Worm (Caenorhabditis elegans): Measurements from ENCODE around the gene agr-1.

agr-1 gene

ce11 chrII:6823912-6824311, 48.9 kb upstream of the agr-1 start (continued):
- TF ChIP-seq T26A8.4 (GFP tag; IDR thresholded peaks at IDR 0.05) = no peak
- TF ChIP-seq Y105C5A.15 (GFP tag; IDR thresholded peaks at IDR 0.05) = no peak
- peak; percentile 25 to 63 for TF ChIP-seq mdl-1 (tag; optimal IDR thresholded peaks at IDR 0.05)
- TF ChIP-seq nhr-76 (tag; optimal IDR thresholded peaks at IDR 0.05) = no peak
- TF ChIP-seq Y5F2A.4 (GFP tag; optimal IDR thresholded peaks at IDR 0.05) = no peak
- no peak for TF ChIP-seq F44E2.7 (GFP tag; IDR thresholded peaks at IDR 0.05)
- TF ChIP-seq F37D6.2 (tag; optimal IDR thresholded peaks at IDR 0.05) = peak; percentile 19
- TF ChIP-seq nhr-11 (tag; optimal IDR thresholded peaks at IDR 0.05) = no peak
- peak; percentile 71 for TF ChIP-seq mep-1 (tag; optimal IDR thresholded peaks at IDR 0.05)
- no peak for TF ChIP-seq daf-8 (GFP tag; IDR thresholded peaks at IDR 0.05)
- no peak for TF ChIP-seq saeg-2 (GFP tag; IDR thresholded peaks at IDR 0.05)
- no peak for TF ChIP-seq lin-39 (tag; optimal IDR thresholded peaks at IDR 0.05)
- TF ChIP-seq aly-2 (tag; optimal IDR thresholded peaks at IDR 0.05) = no peak
- no peak for TF ChIP-seq nhr-42 (GFP tag; IDR thresholded peaks at IDR 0.05)
- no peak for TF ChIP-seq egl-27 (tag; optimal IDR thresholded peaks at IDR 0.05)
- TF ChIP-seq zip-2 (tag; optimal IDR thresholded peaks at IDR 0.05) = no peak
- no peak; the same call in 1 of the 2 replicates for TF ChIP-seq ceh-20 (GFP tag; IDR thresholded peaks at IDR 0.05)
- no peak for TF ChIP-seq vab-7 (GFP tag; IDR thresholded peaks at IDR 0.05)
- TF ChIP-seq attf-4 (tag; optimal IDR thresholded peaks at IDR 0.05) = no peak
- no peak for TF ChIP-seq ceh-82 (tag; optimal IDR thresholded peaks at IDR 0.05)
- no peak for TF ChIP-seq lim-7 (GFP tag; IDR thresholded peaks at IDR 0.05)
- no peak for TF ChIP-seq rbr-2 (tag; optimal IDR thresholded peaks at IDR 0.05)
- TF ChIP-seq lin-13 (GFP tag; optimal IDR thresholded peaks at IDR 0.05) = no peak
- no peak for TF ChIP-seq egl-43 (GFP tag; IDR thresholded peaks at IDR 0.05)
- TF ChIP-seq mdt-29 (GFP tag; IDR thresholded peaks at IDR 0.05) = no peak
- TF ChIP-seq unc-130 (GFP tag; optimal IDR thresholded peaks at IDR 0.05) = no peak
- no peak for TF ChIP-seq Y75B8A.6 (GFP tag; IDR thresholded peaks at IDR 0.05)
- TF ChIP-seq lsy-2 (tag; optimal IDR thresholded peaks at IDR 0.05) = peak in 1 of 2 experiments; percentile 67
- peak; percentile 53 for TF ChIP-seq dmd-6 (GFP tag; IDR thresholded peaks at IDR 0.05)
- no peak for TF ChIP-seq dpl-1 (GFP tag; optimal IDR thresholded peaks at IDR 0.05)
- TF ChIP-seq tra-1 (GFP tag; IDR thresholded peaks at IDR 0.05) = 0 out of 2 replicates have a peak, but pooled peaks have one; percentile 49
- TF ChIP-seq ceh-62 (tag; optimal IDR thresholded peaks at IDR 0.05) = no peak
- TF ChIP-seq R02D3.7 (tag; optimal IDR thresholded peaks at IDR 0.05) = no peak
- TF ChIP-seq F10B5.3 (tag; optimal IDR thresholded peaks at IDR 0.05) = no peak
- no peak for TF ChIP-seq zfp-2 (tag; optimal IDR thresholded peaks at IDR 0.05)
- no peak for TF ChIP-seq ztf-7 (tag; optimal IDR thresholded peaks at IDR 0.05)
- no peak for TF ChIP-seq snpc-1.2 (GFP tag; IDR thresholded peaks at IDR 0.05)
- TF ChIP-seq hif-1 (tag; optimal IDR thresholded peaks at IDR 0.05) = peak in 1 of 2 experiments; percentile 14
- TF ChIP-seq hlh-30 (tag; optimal IDR thresholded peaks at IDR 0.05; ENCODE audit: insufficient read depth) = peak; percentile 5
- TF ChIP-seq D1046.2 (GFP tag; IDR thresholded peaks at IDR 0.05) = no peak
- no peak for TF ChIP-seq lin-38 (GFP tag; IDR thresholded peaks at IDR 0.05)
- TF ChIP-seq snpc-4 (tag; optimal IDR thresholded peaks at IDR 0.05) = no peak
- TF ChIP-seq dmd-9 (GFP tag; IDR thresholded peaks at IDR 0.05) = no peak
- TF ChIP-seq ZK546.5 (tag; optimal IDR thresholded peaks at IDR 0.05) = no peak
- no peak for TF ChIP-seq nhr-41 (GFP tag; IDR thresholded peaks at IDR 0.05)
- TF ChIP-seq zip-11 (GFP tag; IDR thresholded peaks at IDR 0.05) = no peak
- no peak for TF ChIP-seq ama-1 (optimal IDR thresholded peaks at IDR 0.05)
- TF ChIP-seq nhr-111 (GFP tag; optimal IDR thresholded peaks at IDR 0.05) = no peak
- no peak for TF ChIP-seq nhr-6 (tag; optimal IDR thresholded peaks at IDR 0.05)
- TF ChIP-seq ceh-44 (GFP tag; IDR thresholded peaks at IDR 0.05) = no peak
- TF ChIP-seq F26F4.8 (GFP tag; conservative IDR thresholded peaks at IDR 0.05) = no peak
- TF ChIP-seq unc-62 (GFP tag; optimal IDR thresholded peaks at IDR 0.05 in 1 of 2) = no peak
- no peak for TF ChIP-seq unc-62 (tag; optimal IDR thresholded peaks at IDR 0.05)
- TF ChIP-seq ZK337.2 (GFP tag; IDR thresholded peaks at IDR 0.05) = no peak
